Worm (Caenorhabditis elegans): ENCODE measurements around the gene algn-14.

Gene algn-14

DNA sequence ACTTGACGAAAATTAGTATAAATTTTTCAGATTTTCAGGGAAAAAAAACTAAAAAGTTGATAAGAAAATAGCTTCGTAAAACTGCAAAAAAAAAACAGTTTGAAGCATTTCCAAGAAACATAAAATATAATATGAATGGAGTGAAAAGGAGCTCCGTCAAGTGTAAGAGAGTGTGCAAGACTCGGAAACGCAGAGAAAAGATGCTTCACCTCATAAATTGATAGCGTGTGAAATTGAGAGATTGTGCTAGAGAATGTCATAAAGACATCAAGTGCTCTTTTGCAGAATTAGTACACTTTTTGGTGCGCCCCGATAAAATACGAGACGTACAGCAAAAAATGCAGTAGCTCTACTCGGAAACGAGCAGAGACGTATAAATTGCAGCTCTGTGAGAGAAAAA, 18.3 kb upstream of the algn-14 start:
- TF ChIP-seq ama-1 (optimal IDR thresholded peaks at IDR 0.05) = no peak

DNA sequence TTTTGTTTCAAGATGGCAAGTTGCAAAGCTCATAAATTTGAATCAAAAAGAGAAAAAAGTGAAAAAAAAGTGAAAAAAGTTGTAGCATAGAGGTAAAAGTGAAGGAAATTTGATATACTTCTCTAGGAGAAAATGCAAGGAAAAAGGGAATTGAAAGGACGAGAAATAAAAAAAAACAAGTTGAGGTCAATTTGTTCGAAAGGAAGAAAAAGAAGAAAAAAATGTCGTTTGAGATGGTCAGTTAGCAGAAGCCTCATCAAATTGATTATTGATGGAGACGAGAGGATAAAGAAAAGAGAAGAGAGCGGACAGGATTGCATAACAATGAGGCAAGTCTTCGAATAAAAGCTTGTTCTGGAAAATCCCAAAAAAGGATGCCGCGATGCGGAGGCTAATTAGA, 16.9 kb upstream of the algn-14 start:
- TF ChIP-seq tra-4 (tag; optimal IDR thresholded peaks at IDR 0.05) = no peak
- TF ChIP-seq ama-1 (optimal IDR thresholded peaks at IDR 0.05) = no peak
- no peak for TF ChIP-seq sea-1 (GFP tag; conservative IDR thresholded peaks at IDR 0.05)
- no peak for TF ChIP-seq pes-1 (GFP tag; IDR thresholded peaks at IDR 0.05)
- TF ChIP-seq hmbx-1 (tag; optimal IDR thresholded peaks at IDR 0.05) = no peak
- TF ChIP-seq F13C5.2 (tag; optimal IDR thresholded peaks at IDR 0.05) = no peak
- no peak for TF ChIP-seq ceh-13 (GFP tag; optimal IDR thresholded peaks at IDR 0.05)
- TF ChIP-seq B0310.2 (tag; optimal IDR thresholded peaks at IDR 0.05) = no peak
- TF ChIP-seq ets-7 (tag; optimal IDR thresholded peaks at IDR 0.05) = no peak

DNA sequence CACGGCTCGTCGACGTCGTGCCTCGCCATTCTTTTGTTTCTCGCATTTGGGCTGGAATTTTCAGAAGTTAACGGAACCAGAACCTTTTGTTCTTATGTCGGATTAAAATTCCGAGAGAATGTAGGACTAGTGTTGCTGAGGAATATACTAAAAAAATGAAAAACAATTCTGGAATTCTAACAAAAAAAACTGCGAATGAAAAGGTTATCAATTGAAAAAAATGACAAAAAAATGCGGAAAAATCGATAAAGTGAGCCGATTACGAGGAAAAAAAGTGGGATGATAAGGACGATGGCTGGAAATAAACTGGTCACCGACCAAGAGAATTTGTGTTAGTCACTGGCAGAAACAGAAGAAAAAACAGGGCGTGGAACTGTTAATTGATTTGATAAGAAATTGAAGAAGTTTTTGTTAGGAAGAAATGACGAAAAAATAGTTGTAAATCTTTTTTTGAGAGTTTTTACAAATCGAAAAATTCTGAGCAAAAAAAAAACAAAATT, 16.1 kb upstream of the algn-14 start, which contains the start of gene bris-1:
bris-1 (minus strand) TSS at position 51 of the 500 bp plus-strand sequence.
- TF ChIP-seq pes-1 (GFP tag; IDR thresholded peaks at IDR 0.05) = no peak
- TF ChIP-seq ets-7 (tag; optimal IDR thresholded peaks at IDR 0.05) = no peak
- no peak for TF ChIP-seq flt-1 (GFP tag; IDR thresholded peaks at IDR 0.05)
- no peak for TF ChIP-seq F13C5.2 (tag; optimal IDR thresholded peaks at IDR 0.05)
- TF ChIP-seq B0310.2 (tag; optimal IDR thresholded peaks at IDR 0.05) = no peak
- no peak for TF ChIP-seq tbx-37 (GFP tag; conservative IDR thresholded peaks at IDR 0.05)
- no peak for TF ChIP-seq ceh-13 (GFP tag; optimal IDR thresholded peaks at IDR 0.05)
- no peak for TF ChIP-seq hmg-4 (GFP tag; optimal IDR thresholded peaks at IDR 0.05)
- TF ChIP-seq tra-4 (tag; optimal IDR thresholded peaks at IDR 0.05) = no peak
- TF ChIP-seq scrt-1 (GFP tag; IDR thresholded peaks at IDR 0.05) = no peak
- TF ChIP-seq aly-1 (tag; optimal IDR thresholded peaks at IDR 0.05) = no peak
- no peak for TF ChIP-seq hmbx-1 (tag; optimal IDR thresholded peaks at IDR 0.05)
- TF ChIP-seq ceh-36 (tag; optimal IDR thresholded peaks at IDR 0.05) = no peak
- TF ChIP-seq hnd-1 (tag; optimal IDR thresholded peaks at IDR 0.05) = no peak
- no peak for TF ChIP-seq tbx-11 (GFP tag; IDR thresholded peaks at IDR 0.05)

DNA sequence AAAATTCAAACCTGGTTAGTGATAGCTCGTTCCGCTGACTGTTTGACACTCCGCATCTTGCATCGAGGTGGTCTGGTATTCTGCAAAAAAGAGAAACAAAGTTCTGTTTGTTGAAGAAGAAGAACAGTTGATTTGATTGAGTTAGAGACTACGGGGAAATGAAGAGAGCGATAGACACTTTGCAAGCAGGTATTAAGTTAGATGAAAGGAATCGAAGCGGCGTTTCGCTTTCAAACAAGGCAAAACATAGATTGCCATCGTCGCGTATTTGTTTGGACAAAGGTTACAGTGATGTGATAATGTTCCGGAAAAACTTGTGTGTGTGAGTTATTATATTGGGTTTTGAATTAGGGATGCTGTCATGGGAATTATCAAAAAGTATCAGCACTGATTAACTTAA, 14.0 kb upstream of the algn-14 start:
- TF ChIP-seq scrt-1 (GFP tag; IDR thresholded peaks at IDR 0.05) = no peak

DNA sequence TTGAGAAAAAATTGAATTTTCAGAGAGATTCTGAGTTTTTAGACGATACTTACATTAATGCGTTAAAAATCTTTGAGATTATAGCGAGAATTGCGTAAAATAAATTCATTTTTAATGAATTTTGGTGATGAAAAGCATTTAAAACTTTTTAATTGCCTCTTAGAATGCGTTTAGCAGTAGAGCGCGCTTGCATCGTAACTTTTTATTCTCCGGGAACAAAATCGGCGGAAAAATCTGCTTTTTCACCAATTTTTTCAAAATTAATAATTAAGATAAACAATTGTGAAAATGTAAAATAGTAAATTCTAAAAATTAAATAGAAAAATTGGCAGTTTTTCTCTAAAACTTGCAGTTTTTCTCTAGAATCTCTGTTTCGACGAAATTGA, 12.0 kb upstream of the algn-14 start:
- TF ChIP-seq hnd-1 (tag; optimal IDR thresholded peaks at IDR 0.05) (no peak), ama-1 (optimal IDR thresholded peaks at IDR 0.05) (no peak), ets-7 (tag; optimal IDR thresholded peaks at IDR 0.05) (no peak), tbx-37 (GFP tag; conservative IDR thresholded peaks at IDR 0.05) (no peak)

DNA sequence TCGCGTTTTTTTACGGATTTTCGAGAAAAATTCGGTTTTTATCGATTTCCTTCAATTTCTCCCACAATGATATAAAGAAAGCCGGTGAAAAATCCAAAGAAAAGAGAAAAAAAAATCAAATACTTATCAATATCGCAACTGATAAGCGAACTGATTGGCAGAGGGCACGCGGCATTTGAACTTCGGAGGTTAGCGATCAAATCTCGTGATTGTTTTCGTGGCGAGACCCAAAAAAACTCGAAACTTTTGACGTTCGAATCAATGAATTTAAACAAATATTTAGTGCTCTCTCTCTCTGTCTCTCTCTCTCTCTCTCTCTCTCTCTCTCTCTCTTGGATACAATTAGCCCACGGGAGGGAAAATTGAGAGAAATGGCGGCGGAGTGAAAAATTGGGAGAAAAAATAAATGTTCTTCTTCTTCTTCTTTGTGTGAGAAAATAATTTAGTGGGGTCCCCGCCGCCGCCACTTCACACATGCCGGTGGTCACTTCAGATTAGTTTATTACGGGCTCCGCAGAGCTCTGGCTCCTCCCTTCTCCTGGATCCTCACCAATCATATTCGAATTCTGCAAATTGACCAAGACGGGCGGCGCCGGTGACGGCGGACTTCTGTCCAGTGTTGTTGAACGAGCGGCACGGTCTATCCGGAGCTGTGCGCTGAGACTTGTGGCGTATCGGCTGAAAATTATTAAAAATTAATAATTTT, 11.5 kb upstream of the algn-14 start:
- TF ChIP-seq ets-7 (tag; optimal IDR thresholded peaks at IDR 0.05) = no peak
- no peak for TF ChIP-seq B0310.2 (tag; optimal IDR thresholded peaks at IDR 0.05)
- no peak for TF ChIP-seq tra-4 (tag; optimal IDR thresholded peaks at IDR 0.05)
- TF ChIP-seq ama-1 (optimal IDR thresholded peaks at IDR 0.05) = no peak
- TF ChIP-seq flt-1 (GFP tag; IDR thresholded peaks at IDR 0.05) = no peak
- TF ChIP-seq pes-1 (GFP tag; IDR thresholded peaks at IDR 0.05) = no peak
- no peak for TF ChIP-seq hmbx-1 (tag; optimal IDR thresholded peaks at IDR 0.05)
- TF ChIP-seq tbx-11 (GFP tag; IDR thresholded peaks at IDR 0.05) = no peak
- TF ChIP-seq hmg-4 (GFP tag; optimal IDR thresholded peaks at IDR 0.05) = no peak
- no peak for TF ChIP-seq ceh-13 (GFP tag; optimal IDR thresholded peaks at IDR 0.05)
- TF ChIP-seq sea-1 (GFP tag; conservative IDR thresholded peaks at IDR 0.05) = no peak
- no peak for TF ChIP-seq hnd-1 (tag; optimal IDR thresholded peaks at IDR 0.05)
- no peak for TF ChIP-seq scrt-1 (GFP tag; IDR thresholded peaks at IDR 0.05)
- no peak for TF ChIP-seq aly-1 (tag; optimal IDR thresholded peaks at IDR 0.05)
- TF ChIP-seq ceh-36 (tag; optimal IDR thresholded peaks at IDR 0.05) = no peak
- no peak for TF ChIP-seq F13C5.2 (tag; optimal IDR thresholded peaks at IDR 0.05)

DNA sequence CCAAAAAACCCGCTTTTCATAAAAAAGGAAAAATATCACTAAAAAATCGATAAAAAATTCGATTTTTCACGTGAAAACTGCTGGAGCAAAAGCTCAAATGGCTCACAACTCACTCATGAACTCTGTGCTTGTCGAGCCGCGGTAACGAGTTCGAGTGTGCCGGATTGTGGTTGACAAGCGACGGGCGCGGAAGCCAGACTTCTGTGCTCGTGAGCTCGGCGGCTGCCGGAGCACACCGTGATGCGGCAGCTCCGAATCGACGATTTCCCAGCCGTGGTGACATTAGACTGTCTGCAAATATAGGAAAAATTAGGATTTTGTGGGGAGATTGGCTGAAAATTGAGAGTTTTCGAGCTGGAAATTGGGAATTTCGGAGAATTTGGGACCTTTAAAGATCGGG, 9.6 kb upstream of the algn-14 start:
- no peak for TF ChIP-seq ceh-36 (tag; optimal IDR thresholded peaks at IDR 0.05)
- no peak for TF ChIP-seq ets-7 (tag; optimal IDR thresholded peaks at IDR 0.05)
- TF ChIP-seq scrt-1 (GFP tag; IDR thresholded peaks at IDR 0.05) = no peak
- TF ChIP-seq hmbx-1 (tag; optimal IDR thresholded peaks at IDR 0.05) = no peak
- no peak for TF ChIP-seq aly-1 (tag; optimal IDR thresholded peaks at IDR 0.05)
- TF ChIP-seq hmg-4 (GFP tag; optimal IDR thresholded peaks at IDR 0.05) = no peak
- TF ChIP-seq hnd-1 (tag; optimal IDR thresholded peaks at IDR 0.05) = no peak

DNA sequence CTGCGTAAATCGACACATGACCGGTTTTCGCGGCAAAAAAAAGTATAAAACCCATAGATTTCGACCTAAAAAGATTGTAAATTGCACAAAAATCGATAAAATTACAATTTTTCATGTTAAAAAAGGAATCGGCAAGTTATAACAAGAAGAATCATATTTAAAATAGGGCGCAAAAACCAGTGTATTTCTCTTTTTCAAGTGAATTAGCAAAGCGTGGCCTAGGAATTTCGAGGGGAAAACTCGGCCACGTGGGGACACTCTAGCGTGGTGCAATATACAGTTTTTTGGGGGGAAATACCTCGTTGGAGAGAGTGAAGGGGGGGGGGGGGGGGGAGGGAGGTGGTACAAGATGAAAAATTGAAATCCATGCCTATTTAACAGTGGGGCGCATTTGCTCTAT, 4.3 kb upstream of the algn-14 start:
- TF ChIP-seq hmg-4 (GFP tag; optimal IDR thresholded peaks at IDR 0.05) = peak; percentile 65
- no peak for TF ChIP-seq tbx-11 (GFP tag; IDR thresholded peaks at IDR 0.05)
- peak; percentile 55 for TF ChIP-seq pes-1 (GFP tag; IDR thresholded peaks at IDR 0.05)
- TF ChIP-seq ama-1 (optimal IDR thresholded peaks at IDR 0.05) = no peak

DNA sequence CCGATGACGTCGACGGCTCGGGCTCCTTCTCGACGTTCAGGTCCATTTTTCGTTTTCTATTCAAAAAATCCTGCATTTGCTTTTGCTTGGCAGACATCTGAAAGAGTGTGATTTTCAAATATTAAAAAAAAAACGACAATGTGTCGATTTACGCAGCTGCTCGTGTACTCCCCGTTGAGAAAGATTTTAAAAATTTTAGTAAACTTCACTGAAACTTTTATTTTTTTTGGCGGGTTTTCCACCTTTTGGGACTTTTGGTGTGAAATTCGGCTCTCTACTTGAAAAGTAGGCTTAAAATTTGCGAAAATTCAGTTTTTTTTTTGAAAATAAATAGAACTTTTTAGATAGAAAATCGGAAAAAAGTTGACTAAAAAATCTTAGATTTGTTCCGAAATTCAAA, 3.9 kb upstream of the algn-14 start, which contains the start of gene M02B7.7:
M02B7.7 (minus strand) TSS at position 101 of the 400 bp plus-strand sequence.
- no peak for TF ChIP-seq ama-1 (optimal IDR thresholded peaks at IDR 0.05)

Measured in whole organism, early embryonic.